Worm (Caenorhabditis elegans): ENCODE measurements around the gene Y45G12C.1.

DNA sequence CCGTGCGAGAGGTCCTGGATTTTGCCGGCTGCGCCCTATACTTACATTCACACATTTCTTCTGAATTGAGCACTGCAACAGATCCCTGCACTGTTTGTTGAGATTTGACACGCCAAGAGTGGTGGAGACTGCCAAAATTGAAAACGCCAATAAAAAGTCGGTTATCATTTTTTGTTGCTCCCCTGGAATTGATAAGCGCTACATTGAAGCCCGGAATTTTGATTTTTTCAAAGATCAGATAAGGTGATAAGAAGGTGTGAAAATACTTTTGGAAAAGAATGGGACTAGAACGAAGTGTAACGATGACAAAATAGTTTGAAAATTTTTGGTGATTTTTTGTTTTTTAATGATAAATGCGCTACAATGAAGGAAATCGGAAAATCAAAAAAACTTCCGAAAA is 20.2 kb downstream of the Y45G12C.1 start, which contains the start of gene C29G2.6:
- TF ChIP-seq hnd-1 (tag; optimal IDR thresholded peaks at IDR 0.05) (no peak), ama-1 (optimal IDR thresholded peaks at IDR 0.05) (no peak), F13C5.2 (tag; optimal IDR thresholded peaks at IDR 0.05) (no peak), ets-7 (tag; optimal IDR thresholded peaks at IDR 0.05) (no peak), hmg-4 (GFP tag; optimal IDR thresholded peaks at IDR 0.05) (no peak), tbx-37 (GFP tag; conservative IDR thresholded peaks at IDR 0.05) (no peak), flt-1 (GFP tag; IDR thresholded peaks at IDR 0.05) (no peak), ceh-36 (tag; optimal IDR thresholded peaks at IDR 0.05) (no peak), aly-1 (tag; optimal IDR thresholded peaks at IDR 0.05) (no peak), sea-1 (GFP tag; conservative IDR thresholded peaks at IDR 0.05) (no peak), tra-4 (tag; optimal IDR thresholded peaks at IDR 0.05) (no peak)

All from whole organism, early embryonic.